Worm (Caenorhabditis elegans) whole organism, L4 larva: ENCODE data around the gene nhr-286.

Experiments used
- T20F7.1 ChIP-seq: fragments of 200-800 bp; sonication (Bioruptor generic); optimal IDR thresholded peaks from 2 replicates; lab custom pipeline; 2018; ENCODE audit warnings: mild to moderate bottlenecking, missing genetic modification characterization, missing compliant biosample characterization
- aha-1 ChIP-seq: fragments of 150-350 bp; peaks from one replicate; lab custom pipeline; 2014; ENCODE audit warnings: missing biosample characterization, missing genetic modification characterization
- ceh-82 ChIP-seq: sonication (generic microtip); optimal IDR thresholded peaks from 2 replicates; lab custom pipeline; 2017; ENCODE audit warnings: missing biosample characterization, missing genetic modification characterization
- ces-1 ChIP-seq: fragments of 150-350 bp; sonication (generic microtip); optimal IDR thresholded peaks from 4 replicates; lab custom pipeline; 2014; ENCODE audit warnings: missing biosample characterization, missing genetic modification reagents, missing genetic modification characterization
- dmd-9 ChIP-seq: fragments of 200-800 bp; sonication (Bioruptor generic); IDR thresholded peaks from 2 replicates; pipeline ENCODE4 v1.3.6; 2022; ENCODE audit warnings: missing genetic modification reagents, missing genetic modification characterization, missing compliant biosample characterization
- nhr-11 ChIP-seq: fragments of 150-350 bp; optimal IDR thresholded peaks from 2 replicates; lab custom pipeline; 2014; ENCODE audit warnings: missing biosample characterization, missing genetic modification characterization
- nhr-25 ChIP-seq: sonication (generic microtip); optimal IDR thresholded peaks from 2 replicates; lab custom pipeline; 2017; ENCODE audit warnings: missing genetic modification characterization, mild to moderate bottlenecking, missing compliant biosample characterization, antibody characterized with exemption, moderate library complexity, borderline replicate concordance; ENCODE audit not compliant: insufficient read depth
- zip-11 ChIP-seq: fragments of 200-800 bp; sonication (Bioruptor generic); IDR thresholded peaks from 2 replicates; pipeline ENCODE4 v1.3.6; 2022; ENCODE audit warnings: missing genetic modification characterization, missing compliant biosample characterization
- ztf-11 ChIP-seq: fragments of 150-350 bp; optimal IDR thresholded peaks from 2 replicates; lab custom pipeline; 2014; ENCODE audit warnings: missing biosample characterization, missing genetic modification characterization

DNA sequence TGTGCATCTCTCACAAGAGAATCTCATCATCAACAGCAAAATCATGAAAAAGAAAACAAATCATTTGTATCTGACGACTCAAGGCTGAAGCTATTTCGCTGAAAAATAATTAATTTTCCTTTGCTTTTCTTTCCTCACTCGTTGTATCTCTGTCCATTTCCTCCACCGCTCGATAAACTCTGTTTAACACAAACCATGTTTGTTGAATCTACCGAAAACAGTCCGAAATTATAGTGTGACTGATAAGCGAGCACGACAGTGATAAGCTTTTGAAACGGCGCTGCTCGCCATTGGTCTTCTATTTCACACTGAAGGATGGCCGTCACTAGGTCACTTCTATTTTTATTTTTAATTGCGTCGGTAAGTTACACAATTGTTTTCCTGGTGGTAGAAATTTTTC is 15.8 kb downstream of the nhr-286 start, which contains the start of gene npa-1:
- TF ChIP-seq nhr-25 (tag; lab: Kevin White, UChicago) (no peak), dmd-9 (GFP tag; lab: Robert Waterston, UW) (no peak), nhr-11 (tag; lab: Kevin White, UChicago) (no peak), zip-11 (GFP tag; lab: Robert Waterston, UW) (no peak), ces-1 (GFP tag; lab: Kevin White, UChicago) (no peak), ceh-82 (tag; lab: Kevin White, UChicago) (no peak), ztf-11 (tag; lab: Kevin White, UChicago) (no peak), aha-1 (tag; lab: Kevin White, UChicago) (no peak), T20F7.1 (GFP tag; lab: Kevin White, UChicago) (no peak)
